Fruit fly (Drosophila melanogaster) S2 (cell line): ENCODE results near the gene fig.
A peak's percentile ranks its signal among the peaks of the same experiment; 100 is the strongest.

Source experiments
- CG8478 ChIP-seq: fragments of >200 bp; optimal IDR thresholded peaks from 2 replicates; lab custom pipeline; 2018
- CTCF ChIP-seq, 2 experiments: fragments of >200 bp; optimal IDR thresholded peaks; 2 replicates each; lab custom pipeline; 2018

- peak; percentile 16 to 25 for TF ChIP-seq CTCF (optimal IDR thresholded peaks at IDR 0.05; lab: Kevin White, UChicago)
- TF ChIP-seq CG8478 (lab: Kevin White, UChicago), result no peak
These were observed 18.9 kb upstream of the fig start, which contains the start of the genes Rnb and Drice for dm6 chr3R:29798966-29799680.
